Fruit fly (Drosophila melanogaster): Measurements from ENCODE around the gene foxo.

foxo gene

DNA sequence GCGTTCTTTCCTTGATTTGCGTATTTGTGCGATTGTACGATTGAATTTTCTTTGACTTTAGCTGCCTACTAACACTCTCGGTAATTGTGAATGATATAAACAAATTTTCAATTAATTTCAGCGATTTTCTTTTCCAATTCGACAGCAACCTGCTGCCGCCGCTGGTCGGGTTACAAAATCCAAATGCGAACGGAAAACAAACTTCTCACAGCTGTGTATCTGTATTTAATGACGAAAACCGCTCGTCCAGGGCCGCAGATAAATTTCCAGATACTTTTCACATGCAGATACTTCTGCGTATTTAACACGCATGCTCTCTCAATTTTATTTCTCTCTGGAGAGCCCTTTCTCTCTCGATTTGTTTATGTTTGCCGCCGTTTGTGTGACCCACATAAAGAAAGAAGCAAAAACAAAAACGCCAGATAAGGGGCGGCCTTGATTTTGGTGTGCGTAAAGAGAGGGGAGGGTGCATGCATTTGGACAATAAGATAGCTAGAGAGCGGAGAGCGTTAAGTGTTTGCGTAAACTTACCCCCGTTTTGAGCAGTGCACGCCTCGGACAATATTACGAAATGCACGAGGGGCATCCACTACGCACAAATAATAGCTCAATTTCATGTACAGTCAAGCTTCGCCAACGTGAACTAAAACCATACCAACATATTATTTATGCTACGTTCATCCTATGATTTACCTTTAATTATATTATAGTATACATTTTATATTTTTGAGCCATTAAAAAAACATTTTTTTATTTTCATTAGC, 51.6 kb downstream of the foxo start, which contains the start of gene CG12402 (continued):
- peak; percentile 34 for TF ChIP-seq achi (GFP tag; optimal IDR thresholded peaks at IDR 0.05)
- TF ChIP-seq ss (GFP tag; optimal IDR thresholded peaks at IDR 0.05) = peak in 1 of 2 experiments; percentile 35
- TF ChIP-seq CG32006 (GFP tag; optimal IDR thresholded peaks at IDR 0.05) = peak; percentile 35
- TF ChIP-seq pdm3 (GFP tag; optimal IDR thresholded peaks at IDR 0.05) = peak; percentile 49
- no peak for TF ChIP-seq Ets21C (GFP tag; optimal IDR thresholded peaks at IDR 0.05)
- TF ChIP-seq Eip78C (GFP tag) = peak; percentile 88
- TF ChIP-seq Eip93F (GFP tag; optimal IDR thresholded peaks at IDR 0.05) = no peak
- peak; percentile 23 for TF ChIP-seq CG7368 (GFP tag; optimal IDR thresholded peaks at IDR 0.05)
- TF ChIP-seq Hr4 (GFP tag; optimal IDR thresholded peaks at IDR 0.05) = peak; percentile 14
- peak; percentile 26 for TF ChIP-seq Sox102F (GFP tag; optimal IDR thresholded peaks at IDR 0.05)
- peak; percentile 50 for TF ChIP-seq Gug (GFP tag; IDR thresholded peaks at IDR 0.05)
- no peak for TF ChIP-seq dsx (GFP tag; optimal IDR thresholded peaks at IDR 0.05; ENCODE audit: poor library complexity, severe bottlenecking)
- no peak for TF ChIP-seq lz (GFP tag; optimal IDR thresholded peaks at IDR 0.05)
- TF ChIP-seq OdsH (GFP tag; optimal IDR thresholded peaks at IDR 0.05) = peak; percentile 6
- peak; percentile 60 for TF ChIP-seq CG3919 (GFP tag; optimal IDR thresholded peaks at IDR 0.05)
- peak; percentile 11 for TF ChIP-seq CG16779 (tag; optimal IDR thresholded peaks at IDR 0.05)
- TF ChIP-seq net (GFP tag; optimal IDR thresholded peaks at IDR 0.05) = peak; percentile 45
- TF ChIP-seq Blimp-1 (GFP tag; optimal IDR thresholded peaks at IDR 0.05) = no peak
- peak; percentile 69 for TF ChIP-seq eg (GFP tag; IDR thresholded peaks at IDR 0.05)
- TF ChIP-seq Hr38 (GFP tag; optimal IDR thresholded peaks at IDR 0.05) = no peak
- peak; percentile 38 for TF ChIP-seq CG8632 (GFP tag; optimal IDR thresholded peaks at IDR 0.05)
- TF ChIP-seq topi (GFP tag; optimal IDR thresholded peaks at IDR 0.05) = no peak
- TF ChIP-seq CG34406 (GFP tag; optimal IDR thresholded peaks at IDR 0.05) = peak; percentile 17
- TF ChIP-seq fd85E (GFP tag; optimal IDR thresholded peaks at IDR 0.05) = no peak
- no peak for TF ChIP-seq CG11902 (GFP tag; optimal IDR thresholded peaks at IDR 0.05)
- TF ChIP-seq esn (GFP tag; optimal IDR thresholded peaks at IDR 0.05) = no peak
- no peak for TF ChIP-seq CG9139 (GFP tag; optimal IDR thresholded peaks at IDR 0.05)
- no peak for TF ChIP-seq Met (GFP tag; optimal IDR thresholded peaks at IDR 0.05)
- TF ChIP-seq CG1621 (tag; optimal IDR thresholded peaks at IDR 0.05) = no peak
- peak; percentile 37 for TF ChIP-seq CG10631 (GFP tag; optimal IDR thresholded peaks at IDR 0.05)
- TF ChIP-seq acj6 (GFP tag; optimal IDR thresholded peaks at IDR 0.05) = peak; percentile 19

- TF ChIP-seq Sox102F (GFP tag; optimal IDR thresholded peaks at IDR 0.05) = no peak
- TF ChIP-seq CG4318 (GFP tag; optimal IDR thresholded peaks at IDR 0.05) = no peak
- no peak for TF ChIP-seq CG8319 (GFP tag; optimal IDR thresholded peaks at IDR 0.05)
- no peak for TF ChIP-seq CG1621 (tag; optimal IDR thresholded peaks at IDR 0.05)
- no peak for TF ChIP-seq net (GFP tag; optimal IDR thresholded peaks at IDR 0.05)
- no peak for TF ChIP-seq spab (GFP tag; optimal IDR thresholded peaks at IDR 0.05)
These were observed 52.4 kb downstream of the foxo start, which contains the start of gene Or88a for dm6 chr3R:14109145-14109544. Gene Or88a (plus strand): TSS chr3R:14109445.

- TF ChIP-seq CG6854 (GFP tag; optimal IDR thresholded peaks at IDR 0.05) (no peak), CG16779 (tag; optimal IDR thresholded peaks at IDR 0.05) (no peak), CG6808 (GFP tag; optimal IDR thresholded peaks at IDR 0.05) (no peak), CG32006 (GFP tag; optimal IDR thresholded peaks at IDR 0.05) (no peak), CG15336 (GFP tag; IDR thresholded peaks at IDR 0.05) (no peak)
These were observed 55.3 kb downstream of the foxo start, which contains the start of gene CG14357 for dm6 chr3R:14112066-14112465. Gene CG14357 (minus strand): TSS chr3R:14112166.
